Fruit fly (Drosophila melanogaster) whole organism, embryonic: ENCODE measurements around the gene mRpL15.

Experiments used
- Asciz ChIP-seq: fragments of 200-800 bp; sonication (Bioruptor generic); optimal IDR thresholded peaks from 2 replicates; lab custom pipeline; 2017; ENCODE audit warnings: missing biosample characterization, mild to moderate bottlenecking, missing genetic modification characterization, missing genetic modification reagents
- Atf6 ChIP-seq: fragments of 200-800 bp; sonication (Bioruptor generic); IDR thresholded peaks from 2 replicates; pipeline ENCODE4 v1.3.6; 2022; ENCODE audit warnings: missing biosample characterization, missing genetic modification characterization
- Awh ChIP-seq: fragments of 200-800 bp; sonication (Bioruptor generic); IDR thresholded peaks from 2 replicates; pipeline ENCODE4, ENCODE4 v1.3.6; 2022; ENCODE audit warnings: missing biosample characterization, missing genetic modification characterization
- CG10321 ChIP-seq: fragments of 200-800 bp; sonication (Bioruptor generic); IDR thresholded peaks from 2 replicates; pipeline ENCODE4 v1.3.6; 2022; ENCODE audit warnings: missing biosample characterization, missing genetic modification characterization
- CG13287 ChIP-seq: fragments of 200-800 bp; sonication (Bioruptor generic); IDR thresholded peaks from 2 replicates; pipeline ENCODE4 v1.3.6; 2022; ENCODE audit warnings: missing biosample characterization, missing genetic modification characterization; ENCODE audit not compliant: partially characterized antibody
- CG16779 ChIP-seq: fragments of 200-800 bp; sonication (Bioruptor generic); IDR thresholded peaks from 2 replicates; pipeline ENCODE4 v1.3.6; 2022; ENCODE audit warnings: missing biosample characterization, missing genetic modification characterization
- CG1792 ChIP-seq: fragments of 200-800 bp; sonication (Bioruptor generic); optimal IDR thresholded peaks from 2 replicates; lab custom pipeline; 2016; ENCODE audit warnings: missing biosample characterization, missing genetic modification characterization
- CG18619 ChIP-seq: fragments of 200-800 bp; sonication (Bioruptor generic); optimal IDR thresholded peaks from 3 replicates; lab custom pipeline; 2017; ENCODE audit warnings: missing biosample characterization, mild to moderate bottlenecking, missing genetic modification characterization
- CG3065 ChIP-seq: fragments of 200-800 bp; sonication (Bioruptor generic); optimal IDR thresholded peaks from 2 replicates; lab custom pipeline; 2016; ENCODE audit warnings: missing biosample characterization, missing genetic modification characterization
- CG31365 ChIP-seq: fragments of 200-800 bp; sonication (Bioruptor generic); optimal IDR thresholded peaks from 2 replicates; lab custom pipeline; 2018; ENCODE audit warnings: missing biosample characterization, mild to moderate bottlenecking, missing genetic modification characterization
- CG4328 ChIP-seq: fragments of 200-800 bp; sonication (Bioruptor generic); optimal IDR thresholded peaks from 3 replicates; lab custom pipeline; 2017; ENCODE audit warnings: missing biosample characterization, missing genetic modification reagents, missing genetic modification characterization
- CG5180 ChIP-seq: fragments of 200-800 bp; sonication (Bioruptor generic); optimal IDR thresholded peaks from 3 replicates; lab custom pipeline; 2017; ENCODE audit warnings: missing biosample characterization, missing genetic modification characterization, mild to moderate bottlenecking, moderate library complexity, missing genetic modification reagents
- CG6654 ChIP-seq: fragments of 200-800 bp; sonication (Bioruptor generic); optimal IDR thresholded peaks from 2 replicates; lab custom pipeline; 2017; ENCODE audit warnings: missing biosample characterization, mild to moderate bottlenecking, missing genetic modification characterization
- CG7987 ChIP-seq: fragments of 200-800 bp; sonication (Bioruptor generic); optimal IDR thresholded peaks from 2 replicates; lab custom pipeline; 2018; ENCODE audit warnings: missing biosample characterization, mild to moderate bottlenecking, missing genetic modification characterization, moderate library complexity
- CG9437 ChIP-seq: fragments of 200-800 bp; sonication (Bioruptor generic); optimal IDR thresholded peaks from 2 replicates; lab custom pipeline; 2018; ENCODE audit warnings: missing biosample characterization, mild to moderate bottlenecking, missing genetic modification characterization
- CG9797 ChIP-seq: fragments of 200-800 bp; sonication (Bioruptor generic); optimal IDR thresholded peaks from 3 replicates; lab custom pipeline; 2018; ENCODE audit warnings: missing biosample characterization, mild to moderate bottlenecking, missing genetic modification characterization
- D ChIP-seq, 2 experiments: fragments of 200-800 bp in 1 of 2; fragments of >200 bp in 1 of 2; sonication (Bioruptor generic) in 1 of 2; optimal IDR thresholded peaks; 2 replicates in 1 of 2; 3 replicates in 1 of 2; lab custom pipeline; 2017; ENCODE audit warnings: mild to moderate bottlenecking in 1 of 2, missing biosample characterization in 1 of 2, missing genetic modification characterization in 1 of 2, missing genetic modification reagents in 1 of 2
- Fer3 ChIP-seq: fragments of 200-800 bp; sonication (Bioruptor generic); optimal IDR thresholded peaks from 2 replicates; lab custom pipeline; 2018; ENCODE audit warnings: missing biosample characterization, mild to moderate bottlenecking, missing genetic modification characterization, moderate library complexity
- HLH3B ChIP-seq: fragments of 200-800 bp; sonication (Bioruptor generic); IDR thresholded peaks from 2 replicates; pipeline ENCODE4 v1.3.6; 2022; ENCODE audit warnings: missing biosample characterization, missing genetic modification characterization
- HLHmδ ChIP-seq: fragments of 200-800 bp; sonication (Bioruptor generic); optimal IDR thresholded peaks from 2 replicates; lab custom pipeline; 2018; ENCODE audit warnings: missing biosample characterization, mild to moderate bottlenecking, missing genetic modification characterization, moderate library complexity
- Hr3 ChIP-seq: fragments of 200-800 bp; sonication (Bioruptor generic); optimal IDR thresholded peaks from 3 replicates; lab custom pipeline; 2016; ENCODE audit warnings: missing biosample characterization, missing genetic modification characterization
- Hr39 ChIP-seq: fragments of >200 bp; optimal IDR thresholded peaks from 2 replicates; lab custom pipeline; 2017
- Lpt ChIP-seq: fragments of >200 bp; optimal IDR thresholded peaks from 2 replicates; lab custom pipeline; 2018; ENCODE audit warnings: missing biosample characterization, missing genetic modification characterization
- Neu2 ChIP-seq: fragments of 200-800 bp; sonication (Bioruptor generic); optimal IDR thresholded peaks from 3 replicates; lab custom pipeline; 2016; ENCODE audit warnings: missing biosample characterization, missing genetic modification characterization, borderline replicate concordance
- Ssrp ChIP-seq: fragments of 200-800 bp; sonication (Bioruptor generic); optimal IDR thresholded peaks from 2 replicates; lab custom pipeline; 2018; ENCODE audit warnings: missing biosample characterization, mild to moderate bottlenecking, missing genetic modification characterization, moderate library complexity
- aop ChIP-seq: fragments of 200-800 bp; sonication (Bioruptor generic); IDR thresholded peaks from 2 replicates; pipeline ENCODE4 v1.3.6; 2022; ENCODE audit warnings: missing biosample characterization, missing genetic modification characterization
- bcd ChIP-seq: fragments of 200-800 bp; sonication (Bioruptor generic); optimal IDR thresholded peaks from 2 replicates; lab custom pipeline; 2017; ENCODE audit warnings: missing biosample characterization, mild to moderate bottlenecking, missing genetic modification characterization
- ci ChIP-seq: fragments of 200-800 bp; sonication (Bioruptor generic); IDR thresholded peaks from 3 replicates; pipeline ENCODE4 v1.3.6; 2022; ENCODE audit warnings: missing biosample characterization, missing genetic modification characterization
- corto ChIP-seq: fragments of 200-800 bp; sonication (Bioruptor generic); optimal IDR thresholded peaks from 2 replicates; lab custom pipeline; 2016; ENCODE audit warnings: missing biosample characterization, mild to moderate bottlenecking, missing genetic modification characterization, moderate library complexity
- crc ChIP-seq: fragments of 200-800 bp; sonication (Bioruptor generic); optimal IDR thresholded peaks from 2 replicates; lab custom pipeline; 2016; ENCODE audit warnings: missing biosample characterization, missing genetic modification characterization
- crp ChIP-seq, 2 experiments: fragments of 200-800 bp; sonication (Bioruptor generic); optimal IDR thresholded peaks; 2 replicates in 1 of 2; 3 replicates in 1 of 2; lab custom pipeline; 2017; ENCODE audit warnings: missing biosample characterization in 2 of 2, missing genetic modification characterization in 2 of 2, mild to moderate bottlenecking in 1 of 2, moderate library complexity in 1 of 2
- cwo ChIP-seq: fragments of 200-800 bp; sonication (Bioruptor generic); optimal IDR thresholded peaks from 3 replicates; lab custom pipeline; 2017; ENCODE audit warnings: missing biosample characterization, missing genetic modification characterization, mild to moderate bottlenecking, moderate library complexity, missing genetic modification reagents
- ewg ChIP-seq: fragments of 200-800 bp; sonication (Bioruptor generic); optimal IDR thresholded peaks from 3 replicates; lab custom pipeline; 2017; ENCODE audit warnings: mild to moderate bottlenecking, missing biosample characterization, missing genetic modification reagents, missing genetic modification characterization
- fd3F ChIP-seq: fragments of 200-800 bp; sonication (Bioruptor generic); optimal IDR thresholded peaks from 2 replicates; lab custom pipeline; 2018; ENCODE audit warnings: missing biosample characterization, mild to moderate bottlenecking, missing genetic modification characterization, moderate library complexity
- gcm2 ChIP-seq: fragments of 200-800 bp; sonication (Bioruptor generic); optimal IDR thresholded peaks from 2 replicates; lab custom pipeline; 2016; ENCODE audit warnings: missing biosample characterization, missing genetic modification characterization
- grau ChIP-seq: fragments of 200-800 bp; optimal IDR thresholded peaks from 3 replicates; lab custom pipeline; 2019; ENCODE audit warnings: missing biosample characterization, mild to moderate bottlenecking, missing genetic modification characterization, moderate library complexity
- gro ChIP-seq: fragments of 200-800 bp; sonication (Bioruptor generic); optimal IDR thresholded peaks from 2 replicates; lab custom pipeline; 2016; ENCODE audit warnings: missing biosample characterization, missing genetic modification characterization
- h ChIP-seq: fragments of >200 bp; optimal IDR thresholded peaks from 2 replicates; lab custom pipeline; 2017
- ham ChIP-seq: fragments of 200-800 bp; sonication (Bioruptor generic); IDR thresholded peaks from 2 replicates; pipeline ENCODE4 v1.3.6; 2022; ENCODE audit warnings: missing biosample characterization, missing genetic modification characterization
- hb ChIP-seq: fragments of 200-800 bp; sonication (Bioruptor generic); IDR thresholded peaks from 3 replicates; pipeline ENCODE4 v1.3.6; 2022; ENCODE audit warnings: missing biosample characterization, missing genetic modification characterization; ENCODE audit not compliant: partially characterized antibody
- inv ChIP-seq: fragments of 200-800 bp; sonication (Bioruptor generic); IDR thresholded peaks from 2 replicates; pipeline ENCODE4 v1.3.6; 2022; ENCODE audit warnings: missing biosample characterization, missing genetic modification characterization; ENCODE audit not compliant: partially characterized antibody
- ken ChIP-seq: fragments of 200-800 bp; sonication (Bioruptor generic); IDR thresholded peaks from 3 replicates; pipeline ENCODE4 v1.3.6; 2022; ENCODE audit warnings: missing biosample characterization, missing genetic modification characterization
- lab ChIP-seq: fragments of 200-800 bp; sonication (Bioruptor generic); optimal IDR thresholded peaks from 3 replicates; lab custom pipeline; 2017; ENCODE audit warnings: missing biosample characterization, missing genetic modification characterization, mild to moderate bottlenecking, moderate library complexity, missing genetic modification reagents
- pros ChIP-seq: fragments of 200-800 bp; sonication (Bioruptor generic); optimal IDR thresholded peaks from 3 replicates; lab custom pipeline; 2019; ENCODE audit warnings: missing biosample characterization, mild to moderate bottlenecking, missing genetic modification characterization, moderate library complexity
- pzg ChIP-seq: fragments of 200-800 bp; sonication (Bioruptor generic); optimal IDR thresholded peaks from 3 replicates; lab custom pipeline; 2018; ENCODE audit warnings: missing biosample characterization, mild to moderate bottlenecking, missing genetic modification characterization, moderate library complexity
- run ChIP-seq: fragments of 200-800 bp; sonication (Bioruptor generic); optimal IDR thresholded peaks from 3 replicates; lab custom pipeline; 2018; ENCODE audit warnings: missing biosample characterization, mild to moderate bottlenecking, missing genetic modification characterization
- sqz ChIP-seq: fragments of 200-800 bp; sonication (Bioruptor generic); optimal IDR thresholded peaks from 3 replicates; lab custom pipeline; 2018; ENCODE audit warnings: missing biosample characterization, mild to moderate bottlenecking, missing genetic modification characterization
- stc ChIP-seq: fragments of 200-800 bp; sonication (Bioruptor generic); IDR thresholded peaks from 2 replicates; pipeline ENCODE4 v1.3.6; 2022; ENCODE audit warnings: missing biosample characterization, missing genetic modification characterization
- zen2 ChIP-seq: fragments of 200-800 bp; sonication (Bioruptor generic); IDR thresholded peaks from 3 replicates; pipeline ENCODE4 v1.3.6; 2022; ENCODE audit warnings: missing biosample characterization, missing genetic modification characterization; ENCODE audit not compliant: partially characterized antibody

The mRpL15 gene

DNA sequence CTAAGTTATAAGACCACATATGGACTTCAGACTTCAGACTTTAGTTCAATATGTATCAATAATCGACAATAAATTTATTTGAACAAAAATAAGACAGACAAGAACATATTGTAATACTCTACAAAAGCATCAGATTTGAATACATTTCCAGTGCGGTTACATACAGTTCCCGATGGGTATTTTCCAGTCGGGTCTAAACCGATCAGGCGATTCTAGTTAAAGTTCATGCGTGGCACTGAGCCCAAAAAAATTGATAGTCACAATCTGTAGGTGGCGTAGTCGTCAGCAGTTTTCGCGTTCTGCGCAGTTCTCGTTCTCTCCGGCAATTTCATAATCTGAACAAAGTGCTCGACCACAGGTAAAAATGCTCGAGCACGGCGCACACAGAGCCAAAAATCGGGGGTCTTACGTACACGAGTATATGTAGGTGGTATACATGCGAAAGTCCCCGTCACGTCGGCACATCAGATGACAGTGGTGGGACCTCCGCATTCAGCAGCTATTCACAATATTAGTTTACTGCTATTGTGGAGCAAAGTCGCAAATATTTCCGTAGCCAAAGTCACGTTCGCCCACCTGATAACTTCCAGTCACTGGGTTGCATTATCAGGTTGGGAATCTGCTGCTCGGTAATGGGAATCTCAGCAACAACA, 40.6 kb downstream of the mRpL15 start (continued):
- TF ChIP-seq Fer3, result peak; percentile 31
- no peak for TF ChIP-seq run (tag; lab: Kevin White, UChicago)
- no peak for TF ChIP-seq CG9437 (GFP tag; lab: Kevin White, UChicago)
- no peak for TF ChIP-seq ham (GFP tag; lab: Robert Waterston, UW)
- no peak for TF ChIP-seq CG10321
- peak; percentile 34 for TF ChIP-seq CG4328 (GFP tag; lab: Kevin White, UChicago)
- TF ChIP-seq CG3065 (GFP tag; lab: Kevin White, UChicago), result no peak
- TF ChIP-seq Neu2 (GFP tag; lab: Kevin White, UChicago), result no peak
- TF ChIP-seq CG13287 (GFP tag; lab: Robert Waterston, UW), result peak; percentile 48
- no peak for TF ChIP-seq ewg
- no peak for TF ChIP-seq stc (GFP tag; lab: Robert Waterston, UW)
- TF ChIP-seq gcm2 (GFP tag; lab: Kevin White, UChicago), result no peak
- no peak for TF ChIP-seq CG31365 (tag; lab: Kevin White, UChicago)
- peak; percentile 44 for TF ChIP-seq CG7987 (GFP tag; lab: Kevin White, UChicago)
- TF ChIP-seq CG1792, result peak; percentile 25
- peak; percentile 75 for TF ChIP-seq Atf6 (GFP tag; lab: Robert Waterston, UW)
- TF ChIP-seq gro (GFP tag; lab: Kevin White, UChicago), result peak; percentile 23
- TF ChIP-seq CG5180 (GFP tag; lab: Kevin White, UChicago), result no peak
- TF ChIP-seq HLHmδ (GFP tag; lab: Kevin White, UChicago), result no peak
- no peak for TF ChIP-seq zen2 (GFP tag; lab: Robert Waterston, UW)
- no peak for TF ChIP-seq CG16779 (GFP tag; lab: Robert Waterston, UW)
- no peak for TF ChIP-seq hb (GFP tag; lab: Robert Waterston, UW)
- no peak for TF ChIP-seq pzg (GFP tag; lab: Kevin White, UChicago)
- peak; percentile 64 for TF ChIP-seq grau (tag; lab: Kevin White, UChicago)
- no peak for TF ChIP-seq crp (GFP tag; optimal IDR thresholded peaks at IDR 0.05; lab: Kevin White, UChicago)
- peak; percentile 65 for TF ChIP-seq lab (GFP tag; lab: Kevin White, UChicago)
- TF ChIP-seq ken (GFP tag; lab: Robert Waterston, UW), result 0 out of 3 replicates have a peak, but pooled peaks have one; percentile 3
- no peak for TF ChIP-seq Hr39 (lab: Kevin White, UChicago)
- no peak for TF ChIP-seq sqz (GFP tag; lab: Kevin White, UChicago)
- TF ChIP-seq corto (GFP tag; lab: Kevin White, UChicago), result no peak
- TF ChIP-seq Hr3 (GFP tag; lab: Kevin White, UChicago), result peak; percentile 48
- no peak for TF ChIP-seq inv (GFP tag; lab: Robert Waterston, UW)
- TF ChIP-seq bcd (GFP tag; lab: Kevin White, UChicago), result peak; percentile 53
- peak; percentile 14 for TF ChIP-seq CG18619 (GFP tag; lab: Kevin White, UChicago)
- TF ChIP-seq CG9797, result no peak
- TF ChIP-seq Awh (GFP tag; lab: Robert Waterston, UW), result no peak
- TF ChIP-seq aop (GFP tag; lab: Robert Waterston, UW), result no peak; the same call in 1 of the 2 replicates
- no peak for TF ChIP-seq Lpt (GFP tag; lab: Kevin White, UChicago)
- no peak for TF ChIP-seq Ssrp (tag; lab: Kevin White, UChicago)
- no peak for TF ChIP-seq pros (GFP tag; lab: Kevin White, UChicago)
- TF ChIP-seq h (lab: Kevin White, UChicago), result no peak
- TF ChIP-seq HLH3B, result no peak
- TF ChIP-seq Asciz (GFP tag; lab: Kevin White, UChicago), result no peak
- no peak for TF ChIP-seq ci (GFP tag; lab: Robert Waterston, UW)
- peak; percentile 35 for TF ChIP-seq crc (GFP tag; lab: Kevin White, UChicago)
- no peak for TF ChIP-seq CG6654
- TF ChIP-seq fd3F (GFP tag; lab: Kevin White, UChicago), result peak; percentile 7
- no peak for TF ChIP-seq D (optimal IDR thresholded peaks at IDR 0.05; lab: Kevin White, UChicago)
- TF ChIP-seq D (GFP tag; optimal IDR thresholded peaks at IDR 0.05; lab: Kevin White, UChicago), result no peak
- TF ChIP-seq cwo, result peak; percentile 85
